Worm (Caenorhabditis elegans) whole organism, late embryonic: ENCODE data around the gene ZK185.1.

Source experiments
- C38D4.7 ChIP-seq: fragments of 200-800 bp; sonication (Bioruptor generic); optimal IDR thresholded peaks from 2 replicates; lab custom pipeline; 2018; ENCODE audit warnings: mild to moderate bottlenecking, missing genetic modification characterization, moderate library complexity, missing compliant biosample characterization
- F13H6.1 ChIP-seq: sonication (generic microtip); optimal IDR thresholded peaks from 2 replicates; lab custom pipeline; 2016; ENCODE audit warnings: missing genetic modification characterization, missing compliant biosample characterization
- K02D7.2 ChIP-seq: sonication (generic microtip); optimal IDR thresholded peaks from 2 replicates; lab custom pipeline; 2017; ENCODE audit warnings: mild to moderate bottlenecking, missing genetic modification characterization, missing compliant biosample characterization
- T23F11.4 ChIP-seq: fragments of 200-800 bp; sonication (Bioruptor generic); optimal IDR thresholded peaks from 2 replicates; lab custom pipeline; 2018; ENCODE audit warnings: mild to moderate bottlenecking, missing genetic modification characterization, missing compliant biosample characterization
- ceh-14 ChIP-seq: sonication (generic microtip); optimal IDR thresholded peaks from 2 replicates; lab custom pipeline; 2016; ENCODE audit warnings: missing genotype, missing genetic modification characterization, missing compliant biosample characterization
- ceh-18 ChIP-seq: sonication (generic microtip); optimal IDR thresholded peaks from 2 replicates; lab custom pipeline; 2016; ENCODE audit warnings: missing genetic modification characterization, missing compliant biosample characterization
- ceh-2 ChIP-seq: sonication (generic microtip); optimal IDR thresholded peaks from 2 replicates; lab custom pipeline; 2016; ENCODE audit warnings: missing genotype, missing genetic modification characterization, missing compliant biosample characterization
- ceh-22 ChIP-seq: sonication (generic microtip); optimal IDR thresholded peaks from 2 replicates; lab custom pipeline; 2017; ENCODE audit warnings: missing biosample characterization, missing genetic modification characterization
- ceh-24 ChIP-seq: sonication (generic microtip); optimal IDR thresholded peaks from 2 replicates; lab custom pipeline; 2016; ENCODE audit warnings: mild to moderate bottlenecking, missing genetic modification characterization, missing compliant biosample characterization
- ceh-30 ChIP-seq: fragments of 150-350 bp; optimal IDR thresholded peaks from 2 replicates; lab custom pipeline; 2014; ENCODE audit warnings: missing biosample characterization, missing genetic modification characterization
- ceh-31 ChIP-seq: sonication (generic microtip); optimal IDR thresholded peaks from 2 replicates; lab custom pipeline; 2016; ENCODE audit warnings: missing genetic modification characterization, missing compliant biosample characterization
- ceh-48 ChIP-seq: sonication (generic microtip); optimal IDR thresholded peaks from 2 replicates; lab custom pipeline; 2016; ENCODE audit warnings: missing genetic modification characterization, inconsistent platforms, missing compliant biosample characterization
- ceh-9 ChIP-seq: sonication (generic microtip); optimal IDR thresholded peaks from 2 replicates; lab custom pipeline; 2016; ENCODE audit warnings: mild to moderate bottlenecking, missing genetic modification characterization, inconsistent platforms, missing compliant biosample characterization
- che-1 ChIP-seq: sonication (generic microtip); optimal IDR thresholded peaks from 2 replicates; lab custom pipeline; 2016; ENCODE audit warnings: mild to moderate bottlenecking, missing genetic modification characterization, missing compliant biosample characterization
- elt-2 ChIP-seq: sonication (generic microtip); optimal IDR thresholded peaks from 2 replicates; lab custom pipeline; 2016; ENCODE audit warnings: missing genetic modification reagents, missing genetic modification characterization, missing compliant biosample characterization
- fax-1 ChIP-seq: sonication (generic microtip); optimal IDR thresholded peaks from 2 replicates; lab custom pipeline; 2016; ENCODE audit warnings: missing genotype, missing genetic modification characterization, missing compliant biosample characterization
- hlh-6 ChIP-seq: sonication (generic microtip); optimal IDR thresholded peaks from 2 replicates; lab custom pipeline; 2016; ENCODE audit warnings: missing genotype, missing genetic modification characterization, missing compliant biosample characterization
- lin-11 ChIP-seq: fragments of 200-800 bp; sonication (Bioruptor generic); optimal IDR thresholded peaks from 2 replicates; lab custom pipeline; 2018; ENCODE audit warnings: mild to moderate bottlenecking, missing genetic modification characterization, missing compliant biosample characterization
- madf-2 ChIP-seq: sonication (generic microtip); optimal IDR thresholded peaks from 2 replicates; lab custom pipeline; 2017; ENCODE audit warnings: missing genetic modification characterization, missing compliant biosample characterization
- mec-3 ChIP-seq: sonication (generic microtip); optimal IDR thresholded peaks from 2 replicates; lab custom pipeline; 2016; ENCODE audit warnings: borderline replicate concordance, missing genetic modification characterization, missing compliant biosample characterization
- nfya-1 ChIP-seq: sonication (generic microtip); optimal IDR thresholded peaks from 2 replicates; lab custom pipeline; 2017; ENCODE audit warnings: missing genetic modification characterization, mild to moderate bottlenecking, missing compliant biosample characterization, antibody characterized with exemption, moderate library complexity
- pax-1 ChIP-seq: fragments of 150-350 bp; optimal IDR thresholded peaks from 2 replicates; lab custom pipeline; 2014; ENCODE audit warnings: missing biosample characterization, missing genetic modification characterization
- pha-4 ChIP-seq: fragments of 150-350 bp; optimal IDR thresholded peaks from 2 replicates; lab custom pipeline; 2018; ENCODE audit warnings: missing biosample characterization, missing genetic modification reagents, missing genetic modification characterization
- pros-1 ChIP-seq: fragments of 150-350 bp; optimal IDR thresholded peaks from 2 replicates; lab custom pipeline; 2014; ENCODE audit warnings: missing biosample characterization, missing genetic modification reagents, missing genetic modification characterization
- ref-2 ChIP-seq: sonication (generic microtip); optimal IDR thresholded peaks from 2 replicates; lab custom pipeline; 2016; ENCODE audit warnings: missing genetic modification characterization, missing compliant biosample characterization
- rnt-1 ChIP-seq: sonication (generic microtip); optimal IDR thresholded peaks from 2 replicates; lab custom pipeline; 2016; ENCODE audit warnings: missing genetic modification characterization, missing compliant biosample characterization
- sdc-2 ChIP-seq: sonication (generic microtip); optimal IDR thresholded peaks from 2 replicates; lab custom pipeline; 2016; ENCODE audit warnings: missing genotype, missing genetic modification characterization, missing compliant biosample characterization
- sox-2 ChIP-seq: fragments of 200-800 bp; sonication (Bioruptor generic); IDR thresholded peaks from 2 replicates; pipeline ENCODE4 v1.3.6; 2022; ENCODE audit warnings: missing genetic modification reagents, missing genetic modification characterization, missing compliant biosample characterization
- sox-4 ChIP-seq: sonication (generic microtip); optimal IDR thresholded peaks from 2 replicates; lab custom pipeline; 2017; ENCODE audit warnings: mild to moderate bottlenecking, missing genetic modification characterization, inconsistent platforms, missing compliant biosample characterization
- syd-9 ChIP-seq: sonication (generic microtip); optimal IDR thresholded peaks from 2 replicates; lab custom pipeline; 2016; ENCODE audit warnings: mild to moderate bottlenecking, missing genetic modification characterization, moderate library complexity, missing compliant biosample characterization
- tbx-2 ChIP-seq: sonication (generic microtip); optimal IDR thresholded peaks from 2 replicates; lab custom pipeline; 2016; ENCODE audit warnings: missing genetic modification characterization, missing compliant biosample characterization
- tbx-7 ChIP-seq: sonication (generic microtip); optimal IDR thresholded peaks from 2 replicates; lab custom pipeline; 2016; ENCODE audit warnings: missing genotype, missing genetic modification characterization, missing compliant biosample characterization
- unc-3 ChIP-seq, 2 experiments: fragments of 200-800 bp in 1 of 2; sonication (Bioruptor generic) in 1 of 2; sonication (generic microtip) in 1 of 2; conservative IDR thresholded peaks in 1 of 2; optimal IDR thresholded peaks in 1 of 2; 2 replicates each; pipeline versions ENCODE4 v1.3.6 to Lab custom; 2016 to 2022; ENCODE audit warnings: missing compliant biosample characterization in 2 of 2, missing genetic modification characterization in 2 of 2, missing genetic modification reagents in 1 of 2
- unc-42 ChIP-seq: sonication (generic microtip); optimal IDR thresholded peaks from 2 replicates; lab custom pipeline; 2016; ENCODE audit warnings: missing genotype, missing genetic modification characterization, missing compliant biosample characterization
- unc-86 ChIP-seq: sonication (generic microtip); optimal IDR thresholded peaks from 2 replicates; lab custom pipeline; 2016; ENCODE audit warnings: missing genetic modification characterization, missing compliant biosample characterization
- ztf-16 ChIP-seq: sonication (generic microtip); optimal IDR thresholded peaks from 2 replicates; lab custom pipeline; 2017; ENCODE audit warnings: missing genetic modification characterization, missing compliant biosample characterization

The ZK185.1 gene

DNA sequence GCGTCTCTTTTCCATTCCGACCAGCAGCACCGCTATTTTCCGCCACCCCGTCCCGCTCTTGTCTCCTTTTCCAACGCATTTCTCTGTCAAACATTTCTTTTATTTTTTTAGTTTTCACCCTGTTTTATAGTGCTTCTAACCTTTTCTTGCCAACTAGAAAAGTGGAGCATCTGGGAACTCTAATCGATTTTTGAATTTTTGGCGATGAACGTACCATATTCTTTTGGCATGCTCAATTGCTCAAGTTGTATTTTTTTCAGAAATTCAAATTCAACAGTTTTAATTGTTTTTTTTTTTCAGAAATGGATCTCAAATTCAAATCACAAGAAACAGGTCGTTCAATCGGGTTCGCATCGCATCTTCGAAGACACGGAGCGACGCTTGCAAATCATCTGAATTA lies at the start of gene ZK185.1:
TSS of gene ZK185.1 (plus strand) at position 301 of the 400 bp plus-strand sequence.
- peak; percentile 5 for TF ChIP-seq unc-42 (tag; lab: Kevin White, UChicago)
- TF ChIP-seq sox-2 (GFP tag; lab: Robert Waterston, UW) = no peak

DNA sequence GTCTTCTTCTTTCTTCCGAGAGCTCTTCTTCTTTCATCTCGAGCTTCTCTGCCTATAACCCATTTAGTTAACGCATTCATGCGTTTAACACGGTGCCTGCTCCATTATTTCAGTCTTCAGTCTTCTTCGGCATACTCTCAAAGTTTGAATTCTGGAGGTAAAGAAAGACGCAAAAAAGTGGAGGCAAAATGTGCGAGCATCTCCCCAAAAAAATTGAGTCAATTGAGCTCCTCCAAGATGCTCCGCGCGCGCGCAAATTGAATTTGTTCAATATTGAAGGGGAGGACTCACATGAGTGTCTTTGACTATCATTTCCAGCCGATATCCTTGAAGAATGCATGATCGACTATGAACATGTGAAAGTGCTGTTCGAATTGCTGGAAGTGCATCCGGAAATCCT lies 43.3 kb upstream of the ZK185.1 start:
- TF ChIP-seq ceh-31 (tag; lab: Kevin White, UChicago) (peak; percentile 51), F13H6.1 (no peak), ceh-14 (tag; lab: Kevin White, UChicago) (no peak), unc-42 (tag; lab: Kevin White, UChicago) (peak; percentile 96)

DNA sequence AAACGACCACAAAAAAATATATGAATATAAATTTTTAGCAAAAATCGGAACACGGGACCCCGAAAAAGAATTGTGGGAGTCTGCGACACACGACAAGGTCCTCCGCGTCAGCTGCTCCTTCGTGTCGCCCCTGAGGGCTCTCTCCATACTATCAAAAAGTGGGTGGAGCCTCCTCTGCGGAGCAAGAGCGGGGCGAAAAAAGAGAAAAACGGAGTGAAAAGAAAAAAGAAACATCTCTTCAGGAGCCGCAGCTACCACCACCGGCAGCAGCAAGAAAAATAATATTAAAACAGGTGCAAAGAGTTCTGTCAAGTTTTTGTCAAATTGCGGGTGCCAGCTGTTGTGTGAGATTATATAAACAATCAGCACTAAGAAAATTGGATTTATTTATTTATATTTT lies 41.7 kb upstream of the ZK185.1 start, which contains the start of gene gbb-2:
TSS of gene gbb-2 (minus strand) at position 112 of the 400 bp plus-strand sequence.
- TF ChIP-seq F13H6.1 = no peak
- TF ChIP-seq nfya-1 (tag; lab: Kevin White, UChicago) = peak; percentile 4
- TF ChIP-seq ceh-24 (tag; lab: Kevin White, UChicago) = no peak
- TF ChIP-seq ceh-18 (tag; lab: Kevin White, UChicago) = peak; percentile 52
- no peak for TF ChIP-seq T23F11.4 (GFP tag; lab: Kevin White, UChicago)
- TF ChIP-seq ztf-16 (tag; lab: Kevin White, UChicago) = no peak
- TF ChIP-seq, all 69 proteins: peak for 2

DNA sequence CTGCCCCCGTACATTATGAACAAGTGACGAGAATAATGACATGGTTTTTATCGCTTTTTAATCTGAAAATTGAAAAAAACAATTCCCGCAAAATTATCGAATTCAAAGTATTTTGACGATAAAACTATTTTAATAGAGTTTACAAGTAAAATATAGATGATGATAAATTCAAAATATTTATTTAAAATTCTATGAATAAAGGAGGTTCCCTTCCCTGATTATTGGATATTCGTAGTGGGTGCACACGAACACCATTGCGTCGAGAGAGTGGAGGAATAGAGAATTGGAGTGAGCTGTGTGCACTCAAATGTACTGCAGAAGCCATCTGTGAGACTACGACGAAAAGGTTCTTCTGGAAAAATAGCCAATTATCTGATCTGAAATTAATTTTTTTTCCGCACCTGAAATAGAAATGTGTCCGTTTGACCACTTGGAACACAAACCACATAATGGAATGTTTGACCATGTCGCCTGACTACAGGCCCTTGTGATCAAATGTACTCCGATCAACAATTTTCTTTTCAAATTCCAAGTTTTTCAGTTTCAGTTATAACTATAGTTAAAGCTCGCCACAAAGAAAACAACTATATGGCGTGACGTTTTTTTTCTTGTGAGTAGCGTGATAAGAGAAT lies 37.0 kb upstream of the ZK185.1 start, which contains the start of the genes rfth-1 and ZK180.8:
TSS of gene rfth-1 (minus strand) at position 51 of the 632 bp plus-strand sequence.
TSS of gene ZK180.8 (minus strand) at position 466 of the 632 bp plus-strand sequence.
- TF ChIP-seq ceh-48 (tag; lab: Kevin White, UChicago) = no peak
- TF ChIP-seq ceh-14 (tag; lab: Kevin White, UChicago) = no peak

DNA sequence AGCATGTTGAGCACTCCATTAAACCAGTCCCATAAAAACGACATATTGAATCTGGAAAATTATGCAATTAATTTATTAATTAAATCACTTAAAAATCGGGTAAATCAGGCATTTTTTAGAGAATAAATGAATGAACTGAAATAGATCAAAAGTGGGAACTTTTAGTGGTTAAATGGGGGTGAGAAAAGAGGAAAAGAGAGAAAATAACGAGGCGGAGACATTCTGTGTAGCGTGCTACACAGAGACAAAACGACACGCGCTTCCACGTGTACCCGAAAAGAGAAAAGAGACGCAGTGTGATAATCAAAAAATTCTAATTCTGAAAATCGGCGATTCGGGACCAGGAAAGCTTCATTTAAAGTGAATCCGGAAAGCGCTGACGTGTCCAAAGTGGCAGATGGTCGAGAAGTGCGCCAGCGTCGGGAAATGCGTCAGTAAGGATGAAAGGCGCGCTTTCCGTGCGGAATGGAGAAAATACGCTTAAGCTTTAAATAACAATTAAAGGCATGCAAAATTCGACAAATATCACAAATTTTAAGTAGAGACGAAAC lies 35.0 kb upstream of the ZK185.1 start, which contains the start of gene sar-1:
TSS of gene sar-1 (minus strand) at position 51 of the 551 bp plus-strand sequence.
- TF ChIP-seq ztf-16 (tag; lab: Kevin White, UChicago) = peak; percentile 33
- peak; percentile 62 for TF ChIP-seq ceh-30 (tag; lab: Kevin White, UChicago)
- TF ChIP-seq tbx-2 (tag; lab: Kevin White, UChicago) = peak; percentile 44
- peak; percentile 5 for TF ChIP-seq madf-2 (tag; lab: Kevin White, UChicago)
- TF ChIP-seq unc-86 = peak; percentile 33
- TF ChIP-seq rnt-1 (tag; lab: Kevin White, UChicago) = peak; percentile 37
- TF ChIP-seq unc-3 (GFP tag; conservative IDR thresholded peaks at IDR 0.05; lab: Robert Waterston, UW) = no peak
- TF ChIP-seq unc-3 (tag; optimal IDR thresholded peaks at IDR 0.05; lab: Kevin White, UChicago) = no peak
- no peak for TF ChIP-seq sdc-2 (tag; lab: Kevin White, UChicago)
- TF ChIP-seq nfya-1 (tag; lab: Kevin White, UChicago) = peak; percentile 65
- no peak for TF ChIP-seq mec-3 (tag; lab: Kevin White, UChicago)
- no peak for TF ChIP-seq che-1
- peak; percentile 67 for TF ChIP-seq ceh-31 (tag; lab: Kevin White, UChicago)
- TF ChIP-seq ceh-18 (tag; lab: Kevin White, UChicago) = peak; percentile 45
- TF ChIP-seq unc-42 (tag; lab: Kevin White, UChicago) = peak; percentile 53
- TF ChIP-seq lin-11 (tag; lab: Kevin White, UChicago) = no peak
- no peak for TF ChIP-seq C38D4.7
- peak; percentile 5 for TF ChIP-seq ceh-2 (tag; lab: Kevin White, UChicago)
- no peak for TF ChIP-seq pax-1 (tag; lab: Kevin White, UChicago)
- TF ChIP-seq pha-4 (tag; lab: Kevin White, UChicago) = no peak
- no peak for TF ChIP-seq fax-1
- TF ChIP-seq hlh-6 (tag; lab: Kevin White, UChicago) = peak; percentile 39
- no peak for TF ChIP-seq tbx-7 (tag; lab: Kevin White, UChicago)
- TF ChIP-seq ceh-9 = no peak
- no peak for TF ChIP-seq ceh-22 (tag; lab: Kevin White, UChicago)
- TF ChIP-seq sox-4 (tag; lab: Kevin White, UChicago) = peak; percentile 33
- no peak for TF ChIP-seq pros-1 (tag; lab: Kevin White, UChicago)
- no peak for TF ChIP-seq K02D7.2 (tag; lab: Kevin White, UChicago)
- TF ChIP-seq syd-9 (tag; lab: Kevin White, UChicago) = peak; percentile 0
- TF ChIP-seq ceh-14 (tag; lab: Kevin White, UChicago) = peak; percentile 13
- TF ChIP-seq ref-2 (tag; lab: Kevin White, UChicago) = peak; percentile 41
- peak; percentile 44 for TF ChIP-seq elt-2 (tag; lab: Kevin White, UChicago)
